Worm (Caenorhabditis elegans): ENCODE measurements around the gene bus-19.

The bus-19 gene

DNA sequence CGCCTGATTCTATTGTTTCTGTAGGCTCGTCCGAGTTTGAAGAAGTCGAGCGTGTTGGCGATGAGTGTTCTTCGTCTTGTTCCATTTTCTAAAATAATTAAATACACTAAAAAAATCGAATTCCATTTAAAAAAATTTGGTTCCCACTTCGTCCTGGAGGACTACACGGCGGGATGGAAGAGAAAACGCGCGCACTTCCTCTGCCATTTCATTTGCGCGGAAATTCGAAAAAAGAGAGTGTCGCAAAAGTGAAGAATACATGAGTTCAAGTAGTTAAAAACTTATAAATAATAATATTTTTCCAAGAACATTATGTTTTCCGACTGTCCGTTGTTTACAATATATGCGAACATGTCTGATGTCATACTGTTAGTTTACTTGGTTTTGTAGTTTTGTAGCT is 1.9 kb upstream of the bus-19 start, which contains the start of gene T07F10.3 (continued):
- TF ChIP-seq lim-7 (GFP tag; IDR thresholded peaks at IDR 0.05) (no peak), lin-13 (GFP tag; optimal IDR thresholded peaks at IDR 0.05) (no peak), F37D6.2 (tag; optimal IDR thresholded peaks at IDR 0.05) (peak; percentile 47), nhr-102 (tag; optimal IDR thresholded peaks at IDR 0.05) (peak; percentile 79), nhr-111 (GFP tag; optimal IDR thresholded peaks at IDR 0.05) (no peak), pha-4 (GFP tag; IDR thresholded peaks at IDR 0.05) (peak; percentile 59; the same call in 1 of the 2 replicates), pha-4 (tag; optimal IDR thresholded peaks at IDR 0.05) (no peak), mep-1 (tag; optimal IDR thresholded peaks at IDR 0.05) (no peak), nhr-11 (tag; optimal IDR thresholded peaks at IDR 0.05) (peak; percentile 47), F10B5.3 (tag; optimal IDR thresholded peaks at IDR 0.05) (peak; percentile 30), ceh-82 (tag; optimal IDR thresholded peaks at IDR 0.05) (no peak), dmd-8 (GFP tag; IDR thresholded peaks at IDR 0.05) (no peak), arid-1 (GFP tag; conservative IDR thresholded peaks at IDR 0.05) (peak; percentile 58), nhr-237 (tag; optimal IDR thresholded peaks at IDR 0.05) (no peak), vab-7 (GFP tag; IDR thresholded peaks at IDR 0.05) (peak; percentile 57; the same call in 1 of the 2 replicates), mxl-2 (GFP tag; conservative IDR thresholded peaks at IDR 0.05) (peak; percentile 49; the same call in 1 of the 2 replicates), rbr-2 (tag; optimal IDR thresholded peaks at IDR 0.05) (peak; percentile 69)

DNA sequence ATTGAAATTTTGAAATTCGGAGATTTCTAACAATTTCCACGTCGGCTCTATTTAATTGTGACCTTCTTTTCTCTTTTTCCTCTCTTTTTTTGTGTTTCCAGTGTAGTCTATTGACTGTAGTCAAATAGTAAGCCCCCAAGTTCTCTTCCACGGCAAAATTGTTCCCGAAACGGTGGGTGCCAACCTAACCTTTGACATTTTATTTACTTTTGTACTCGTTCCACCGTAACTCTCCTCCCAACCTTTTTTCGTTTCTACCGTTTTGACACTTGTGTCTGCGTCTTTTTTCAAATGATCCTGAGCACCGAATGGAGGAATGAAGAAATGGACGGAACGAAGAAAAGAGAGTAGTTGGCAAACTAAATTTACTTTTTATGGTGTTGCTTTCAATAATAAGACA is 1.1 kb upstream of the bus-19 start:
- TF ChIP-seq unc-130 (GFP tag; optimal IDR thresholded peaks at IDR 0.05) = no peak
- TF ChIP-seq unc-62 (GFP tag; optimal IDR thresholded peaks at IDR 0.05 in 1 of 2) = peak in 1 of 2 experiments; percentile 47
- TF ChIP-seq unc-62 (tag; optimal IDR thresholded peaks at IDR 0.05) = no peak
- TF ChIP-seq nhr-28 (tag; optimal IDR thresholded peaks at IDR 0.05) = peak; percentile 13

DNA sequence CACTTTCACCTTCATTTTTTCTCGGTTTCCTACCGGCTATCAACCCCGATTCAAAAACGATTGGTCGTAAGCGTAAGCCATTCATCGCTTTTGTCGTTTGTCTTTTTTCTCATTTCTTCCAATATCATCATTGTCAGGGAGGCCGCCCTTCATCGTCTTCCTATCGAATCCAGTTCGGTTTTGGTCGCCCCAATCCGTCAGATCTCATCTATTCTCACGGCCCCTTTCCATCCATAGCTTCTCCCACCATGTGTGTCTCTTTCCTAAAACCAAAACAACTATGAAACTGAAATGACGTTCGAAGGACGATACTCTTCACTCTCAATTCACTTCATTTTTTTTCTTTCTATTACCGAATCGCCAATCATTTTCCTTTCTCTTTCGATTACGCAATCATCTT is 4.0 kb downstream of the bus-19 start:
- TF ChIP-seq cey-2 (tag; optimal IDR thresholded peaks at IDR 0.05; ENCODE audit: borderline replicate concordance, insufficient read depth) (no peak), daf-19 (GFP tag; conservative IDR thresholded peaks at IDR 0.05) (no peak), daf-8 (GFP tag; IDR thresholded peaks at IDR 0.05) (no peak), nhr-28 (tag; optimal IDR thresholded peaks at IDR 0.05) (peak; percentile 33), ceh-44 (GFP tag; IDR thresholded peaks at IDR 0.05) (no peak), attf-4 (tag; optimal IDR thresholded peaks at IDR 0.05) (no peak), unc-62 (GFP tag; optimal IDR thresholded peaks at IDR 0.05 in 1 of 2) (peak in 1 of 2 experiments; percentile 93), unc-62 (tag; optimal IDR thresholded peaks at IDR 0.05) (no peak)

DNA sequence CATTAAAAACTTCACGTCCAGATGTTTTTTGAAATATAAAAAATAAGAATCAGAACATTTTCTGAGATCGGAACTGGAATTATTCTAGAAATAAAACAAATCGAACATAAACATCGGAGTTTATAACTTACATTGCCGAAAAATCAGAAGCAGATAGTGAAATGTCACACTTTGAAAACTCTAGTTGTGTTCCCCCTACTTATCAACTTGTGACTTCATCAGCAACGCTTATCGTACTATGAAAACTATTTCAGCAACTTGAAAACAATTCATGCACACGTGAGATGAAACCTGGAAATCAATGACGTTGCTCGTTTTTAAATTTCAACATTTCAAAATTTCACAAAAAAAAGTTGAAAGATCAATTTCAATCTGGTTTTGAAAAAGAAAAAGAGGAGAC is 4.9 kb downstream of the bus-19 start:
- no peak for TF ChIP-seq ces-1 (GFP tag; optimal IDR thresholded peaks at IDR 0.05)
- TF ChIP-seq lin-1 (GFP tag; IDR thresholded peaks at IDR 0.05) = 0 out of 2 replicates have a peak, but pooled peaks have one; percentile 29
- TF ChIP-seq nhr-237 (tag; optimal IDR thresholded peaks at IDR 0.05) = no peak
- peak; percentile 46 for TF ChIP-seq dve-1 (tag; optimal IDR thresholded peaks at IDR 0.05; ENCODE audit: insufficient read depth)
- TF ChIP-seq F44E2.7 (GFP tag; IDR thresholded peaks at IDR 0.05) = no peak
- TF ChIP-seq fos-1 (tag; optimal IDR thresholded peaks at IDR 0.05) = no peak
- TF ChIP-seq mdl-1 (tag; optimal IDR thresholded peaks at IDR 0.05) = peak in 1 of 2 experiments; percentile 20
- peak; percentile 38 for TF ChIP-seq pqm-1 (tag; optimal IDR thresholded peaks at IDR 0.05)
- peak; percentile 59 for TF ChIP-seq hlh-11 (tag; optimal IDR thresholded peaks at IDR 0.05)
- no peak for TF ChIP-seq nhr-41 (GFP tag; IDR thresholded peaks at IDR 0.05)
- TF ChIP-seq skn-1 (tag; optimal IDR thresholded peaks at IDR 0.05) = no peak
- no peak for TF ChIP-seq zag-1 (tag; optimal IDR thresholded peaks at IDR 0.05)
- TF ChIP-seq nhr-111 (GFP tag; optimal IDR thresholded peaks at IDR 0.05) = no peak
- TF ChIP-seq ZK546.5 (tag; optimal IDR thresholded peaks at IDR 0.05) = no peak
- no peak for TF ChIP-seq aly-2 (tag; optimal IDR thresholded peaks at IDR 0.05)
- TF ChIP-seq F10B5.3 (tag; optimal IDR thresholded peaks at IDR 0.05) = no peak
- no peak for TF ChIP-seq daf-16 (GFP tag; optimal IDR thresholded peaks at IDR 0.05)
- peak; percentile 84 for TF ChIP-seq daf-16 (tag; optimal IDR thresholded peaks at IDR 0.05)
- TF ChIP-seq ztf-11 (tag; optimal IDR thresholded peaks at IDR 0.05) = no peak
- peak; percentile 69 for TF ChIP-seq nhr-28 (tag; optimal IDR thresholded peaks at IDR 0.05)
- TF ChIP-seq sdz-12 (GFP tag; optimal IDR thresholded peaks at IDR 0.05) = no peak
- TF ChIP-seq lir-3 (tag; optimal IDR thresholded peaks at IDR 0.05) = no peak
- peak; percentile 35 for TF ChIP-seq aha-1 (tag)
- no peak for TF ChIP-seq unc-130 (GFP tag; optimal IDR thresholded peaks at IDR 0.05)
- TF ChIP-seq dmd-6 (GFP tag; IDR thresholded peaks at IDR 0.05) = peak; percentile 52
- TF ChIP-seq Y5F2A.4 (GFP tag; optimal IDR thresholded peaks at IDR 0.05) = no peak
- no peak for TF ChIP-seq nhr-77 (tag; optimal IDR thresholded peaks at IDR 0.05)

All from whole organism, L4 larva.